Worm (Caenorhabditis elegans) whole organism, young adult: ENCODE data around the gene gmap-2.

Source experiments
- B0019.2 ChIP-seq: fragments of 200-800 bp; sonication (Bioruptor generic); conservative IDR thresholded peaks from 2 replicates; pipeline ENCODE4 v1.3.6; 2022; ENCODE audit warnings: missing genetic modification reagents, missing genetic modification characterization, missing compliant biosample characterization
- F33H1.4 ChIP-seq: fragments of 200-800 bp; sonication (Bioruptor generic); IDR thresholded peaks from 2 replicates; pipeline ENCODE4 v1.3.6; 2022; ENCODE audit warnings: missing genetic modification reagents, missing genetic modification characterization, missing compliant biosample characterization
- F49E8.2 ChIP-seq: sonication (generic microtip); optimal IDR thresholded peaks from 3 replicates; lab custom pipeline; 2017; ENCODE audit warnings: missing genetic modification characterization, mild to moderate bottlenecking, missing compliant biosample characterization, antibody characterized with exemption, moderate library complexity; ENCODE audit not compliant: insufficient read depth
- Y53G8AR.9 ChIP-seq: fragments of 200-800 bp; sonication (Bioruptor generic); conservative IDR thresholded peaks from 2 replicates; pipeline ENCODE4 v1.3.6; 2022; ENCODE audit warnings: missing genetic modification reagents, missing genetic modification characterization, missing compliant biosample characterization
- Y67H2A.10 ChIP-seq: fragments of 200-800 bp; sonication (Bioruptor generic); conservative IDR thresholded peaks from 2 replicates; pipeline ENCODE4 v1.3.6; 2022; ENCODE audit warnings: missing genetic modification reagents, missing genetic modification characterization, missing compliant biosample characterization
- atf-7 ChIP-seq: sonication (generic microtip); optimal IDR thresholded peaks from 2 replicates; lab custom pipeline; 2017; ENCODE audit warnings: mild to moderate bottlenecking, missing genetic modification characterization, missing compliant biosample characterization
- bed-2 ChIP-seq: fragments of 200-800 bp; sonication (Bioruptor generic); IDR thresholded peaks from 2 replicates; pipeline ENCODE4 v1.3.6; 2022; ENCODE audit warnings: missing genetic modification reagents, missing genetic modification characterization, missing compliant biosample characterization
- cebp-1 ChIP-seq, 2 experiments: fragments of 200-800 bp in 1 of 2; sonication (Bioruptor generic) in 1 of 2; sonication (generic microtip) in 1 of 2; IDR thresholded peaks in 1 of 2; optimal IDR thresholded peaks in 1 of 2; 2 replicates each; pipeline versions ENCODE4 v1.3.6 to Lab custom; 2017 to 2022; ENCODE audit warnings: missing compliant biosample characterization in 2 of 2, missing genetic modification characterization in 2 of 2, mild to moderate bottlenecking in 1 of 2, missing genetic modification reagents in 1 of 2, moderate library complexity in 1 of 2
- ceh-27 ChIP-seq: fragments of 200-800 bp; sonication (Bioruptor generic); optimal IDR thresholded peaks from 2 replicates; lab custom pipeline; 2018; ENCODE audit warnings: mild to moderate bottlenecking, missing genetic modification characterization, moderate library complexity, missing compliant biosample characterization
- ceh-40 ChIP-seq: fragments of 200-800 bp; sonication (Bioruptor generic); IDR thresholded peaks from 2 replicates; pipeline ENCODE4 v1.3.6; 2022; ENCODE audit warnings: missing genetic modification characterization, missing compliant biosample characterization
- ceh-58 ChIP-seq: fragments of 200-800 bp; sonication (Bioruptor generic); IDR thresholded peaks from 2 replicates; pipeline ENCODE4 v1.3.6; 2022; ENCODE audit warnings: missing genetic modification characterization, missing compliant biosample characterization
- die-1 ChIP-seq: sonication (generic microtip); optimal IDR thresholded peaks from 2 replicates; lab custom pipeline; 2016; ENCODE audit warnings: missing genotype, mild to moderate bottlenecking, missing genetic modification characterization, missing compliant biosample characterization
- hrde-1 ChIP-seq: sonication (generic microtip); optimal IDR thresholded peaks from 2 replicates; lab custom pipeline; 2016; ENCODE audit warnings: missing genetic modification characterization, mild to moderate bottlenecking, missing compliant biosample characterization, moderate library complexity, missing genotype, missing genetic modification reagents, borderline replicate concordance
- lin-54 ChIP-seq: fragments of 200-800 bp; sonication (Bioruptor generic); optimal IDR thresholded peaks from 2 replicates; lab custom pipeline; 2018; ENCODE audit warnings: mild to moderate bottlenecking, missing genetic modification characterization, missing compliant biosample characterization
- madf-3 ChIP-seq: fragments of 200-800 bp; sonication (Bioruptor generic); IDR thresholded peaks from 2 replicates; pipeline ENCODE4 v1.3.6; 2022; ENCODE audit warnings: missing genetic modification reagents, missing genetic modification characterization, missing compliant biosample characterization
- mcd-1 ChIP-seq: fragments of 200-800 bp; sonication (Bioruptor generic); IDR thresholded peaks from 2 replicates; pipeline ENCODE4 v1.3.6; 2022; ENCODE audit warnings: missing genetic modification reagents, missing genetic modification characterization, missing compliant biosample characterization
- mes-4 ChIP-seq: sonication (generic microtip); optimal IDR thresholded peaks from 2 replicates; lab custom pipeline; 2016; ENCODE audit warnings: missing genotype, missing genetic modification characterization, missing compliant biosample characterization
- nfya-1 ChIP-seq: sonication (generic microtip); optimal IDR thresholded peaks from 2 replicates; lab custom pipeline; 2017; ENCODE audit warnings: antibody characterized with exemption, missing compliant biosample characterization, missing genetic modification characterization, borderline replicate concordance; ENCODE audit not compliant: insufficient read depth
- nfyb-1 ChIP-seq: fragments of 200-800 bp; sonication (Bioruptor generic); IDR thresholded peaks from 2 replicates; pipeline ENCODE4 v1.3.6; 2022; ENCODE audit warnings: missing genetic modification reagents, missing genetic modification characterization, missing compliant biosample characterization
- nhr-27 ChIP-seq: fragments of 200-800 bp; sonication (Bioruptor generic); optimal IDR thresholded peaks from 2 replicates; lab custom pipeline; 2018; ENCODE audit warnings: mild to moderate bottlenecking, missing genetic modification characterization, moderate library complexity, missing compliant biosample characterization
- nhr-80 ChIP-seq: sonication (generic microtip); optimal IDR thresholded peaks from 2 replicates; lab custom pipeline; 2016; ENCODE audit warnings: missing genetic modification characterization, missing compliant biosample characterization
- nhr-90 ChIP-seq: sonication (generic microtip); optimal IDR thresholded peaks from 2 replicates; lab custom pipeline; 2016; ENCODE audit warnings: missing genotype, mild to moderate bottlenecking, missing genetic modification characterization, missing compliant biosample characterization
- snpc-4 ChIP-seq, 5 experiments: fragments of 150-350 bp in 1 of 5; sonication (generic microtip) in 4 of 5; optimal IDR thresholded peaks; 2 replicates each; lab custom pipeline; 2014 to 2018; ENCODE audit warnings: missing genetic modification characterization in 5 of 5, missing biosample characterization in 3 of 5, antibody characterized with exemption in 2 of 5, mild to moderate bottlenecking in 2 of 5, missing compliant biosample characterization in 2 of 5, missing genotype in 2 of 5, moderate library complexity in 2 of 5, missing genetic modification reagents in 1 of 5
- sptf-2 ChIP-seq: fragments of 200-800 bp; sonication (Bioruptor generic); optimal IDR thresholded peaks from 2 replicates; lab custom pipeline; 2018; ENCODE audit warnings: mild to moderate bottlenecking, missing genetic modification characterization, missing compliant biosample characterization
- unc-130 ChIP-seq: sonication (generic microtip); optimal IDR thresholded peaks from 2 replicates; lab custom pipeline; 2016; ENCODE audit warnings: missing genetic modification reagents, missing genetic modification characterization, missing compliant biosample characterization
- ztf-18 ChIP-seq: sonication (generic microtip); optimal IDR thresholded peaks from 2 replicates; lab custom pipeline; 2016; ENCODE audit warnings: missing genotype, mild to moderate bottlenecking, missing genetic modification characterization, missing compliant biosample characterization

Gene gmap-2

ce11 chrX:12907502-12907901, 35.6 kb downstream of the gmap-2 start, which contains the start of gene pqn-18:
Gene pqn-18 (plus strand): TSS chrX:12907832.
- TF ChIP-seq hrde-1 (tag; lab: Kevin White, UChicago) (no peak), nfyb-1 (GFP tag; lab: Robert Waterston, UW) (no peak), nhr-80 (peak; percentile 85), cebp-1 (GFP tag; IDR thresholded peaks at IDR 0.05; lab: Robert Waterston, UW) (no peak), cebp-1 (tag; optimal IDR thresholded peaks at IDR 0.05; lab: Kevin White, UChicago) (peak; percentile 34)

DNA sequence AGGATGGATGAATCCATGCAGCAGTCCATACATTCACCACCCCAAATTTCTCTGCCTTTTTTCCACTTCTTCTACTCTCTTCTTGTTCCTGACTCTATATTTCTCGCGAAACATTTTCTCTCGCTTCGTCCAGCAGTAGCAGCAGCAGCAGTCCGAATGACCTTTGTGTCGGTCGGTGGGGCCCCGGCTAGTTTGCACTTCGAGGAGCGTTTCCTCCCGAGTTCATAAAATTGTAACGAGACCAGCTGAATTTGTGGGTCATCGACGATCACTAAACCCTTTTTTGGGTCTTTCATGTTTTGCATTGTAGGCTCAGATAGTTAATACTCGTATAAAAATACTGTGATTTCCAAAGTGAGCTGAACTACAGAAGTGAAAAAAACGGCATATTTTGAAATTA, 39.3 kb downstream of the gmap-2 start:
- TF ChIP-seq nfya-1 (tag; lab: Kevin White, UChicago): no peak
- TF ChIP-seq F49E8.2 (tag; lab: Kevin White, UChicago): no peak
- TF ChIP-seq lin-54 (GFP tag; lab: Kevin White, UChicago): no peak
- TF ChIP-seq nhr-90 (tag; lab: Kevin White, UChicago): no peak
- TF ChIP-seq Y67H2A.10 (GFP tag; lab: Robert Waterston, UW): no peak
- no peak for TF ChIP-seq ztf-18 (tag; lab: Kevin White, UChicago)
- no peak for TF ChIP-seq madf-3 (GFP tag; lab: Robert Waterston, UW)
- TF ChIP-seq ceh-40: no peak
- TF ChIP-seq mes-4 (tag; lab: Kevin White, UChicago): no peak
- no peak for TF ChIP-seq bed-2 (GFP tag; lab: Robert Waterston, UW)
- TF ChIP-seq sptf-2 (GFP tag; lab: Kevin White, UChicago): no peak
- no peak for TF ChIP-seq ceh-58 (GFP tag; lab: Robert Waterston, UW)
- TF ChIP-seq unc-130 (GFP tag; lab: Kevin White, UChicago): no peak
- TF ChIP-seq snpc-4 (GFP tag; optimal IDR thresholded peaks at IDR 0.05; lab: Kevin White, UChicago): no peak
- no peak for TF ChIP-seq snpc-4 (tag; optimal IDR thresholded peaks at IDR 0.05; lab: Kevin White, UChicago)

DNA sequence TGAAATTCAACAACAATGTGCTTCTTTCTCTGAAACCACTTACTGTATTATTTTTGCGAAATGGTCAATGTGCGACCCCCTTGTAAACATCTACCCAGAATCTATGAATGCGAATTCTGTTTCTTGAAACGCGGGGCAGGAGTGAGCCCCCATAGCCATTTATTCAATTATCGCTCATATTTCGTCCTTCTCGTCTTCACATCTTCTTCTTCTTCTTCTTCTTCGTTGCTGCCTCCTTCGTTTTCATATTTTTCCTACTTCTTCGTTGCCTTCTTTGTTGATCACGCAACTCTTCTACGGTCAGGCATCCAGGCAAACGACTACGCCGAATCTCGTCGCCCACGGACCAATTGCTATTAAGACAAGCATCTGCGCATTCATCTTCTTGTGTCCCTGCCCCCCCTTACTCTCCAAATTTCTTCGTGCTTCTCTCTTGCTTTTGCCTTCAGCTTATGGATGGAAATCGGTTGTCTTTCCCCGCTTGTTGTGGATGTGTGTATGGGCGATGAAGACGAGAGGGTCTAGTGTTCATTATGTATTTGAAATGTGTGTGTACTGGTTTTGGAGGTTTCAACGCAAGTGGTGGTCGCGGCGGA, 40.9 kb downstream of the gmap-2 start:
- TF ChIP-seq ceh-27 (GFP tag; lab: Kevin White, UChicago) (peak; percentile 15), B0019.2 (no peak), mcd-1 (GFP tag; lab: Robert Waterston, UW) (no peak)

ce11 chrX:12899140-12899888, 43.8 kb downstream of the gmap-2 start:
- TF ChIP-seq die-1 (tag; lab: Kevin White, UChicago) (no peak), Y53G8AR.9 (GFP tag; lab: Robert Waterston, UW) (no peak), nhr-27 (tag; lab: Kevin White, UChicago) (no peak), atf-7 (tag; lab: Kevin White, UChicago) (no peak), F33H1.4 (no peak)
